Fruit fly (Drosophila melanogaster): Measurements from ENCODE around the gene CG1835.

CG1835 gene

DNA sequence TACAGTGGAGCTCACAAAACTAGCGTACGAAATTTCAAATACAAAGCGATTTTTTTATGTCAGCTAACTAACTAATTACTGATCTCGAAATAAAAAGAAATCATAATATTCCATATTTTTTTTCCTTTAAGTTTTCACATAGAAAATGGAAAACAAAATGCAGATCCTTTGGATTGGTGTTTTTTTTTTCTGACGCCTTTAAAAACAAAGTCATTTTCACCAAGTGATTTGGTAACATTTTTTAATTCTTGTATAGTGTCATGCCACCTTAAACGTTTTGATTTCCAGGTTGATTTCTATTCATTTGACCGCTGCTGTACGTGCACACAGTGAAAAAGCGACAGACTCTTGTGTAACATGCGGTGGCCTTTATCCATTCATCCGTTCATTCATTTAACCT lies 30.6 kb upstream of the CG1835 start (continued):
- TF ChIP-seq hbn (GFP tag; IDR thresholded peaks at IDR 0.05; ENCODE audit: partially characterized antibody) (no peak), Hr78 (GFP tag; optimal IDR thresholded peaks at IDR 0.05) (no peak), eve (GFP tag; optimal IDR thresholded peaks at IDR 0.05) (peak in 1 of 2 experiments; percentile 88), CG11247 (GFP tag; IDR thresholded peaks at IDR 0.05) (no peak), CG15011 (GFP tag; optimal IDR thresholded peaks at IDR 0.05) (peak; percentile 27), PHDP (tag; optimal IDR thresholded peaks at IDR 0.05) (peak; percentile 30), Ssrp (tag; optimal IDR thresholded peaks at IDR 0.05) (peak; percentile 58), fu2 (GFP tag; optimal IDR thresholded peaks at IDR 0.05) (no peak), CG31441 (GFP tag; IDR thresholded peaks at IDR 0.05) (peak; percentile 69; the same call in 1 of the 2 replicates), chn (GFP tag; optimal IDR thresholded peaks at IDR 0.05) (no peak), chm (GFP tag; IDR thresholded peaks at IDR 0.05) (no peak), kni (GFP tag; optimal IDR thresholded peaks at IDR 0.05) (no peak), tin (GFP tag; optimal IDR thresholded peaks at IDR 0.05) (peak; percentile 18), CG10366 (GFP tag; IDR thresholded peaks at IDR 0.05) (no peak), HLH4C (GFP tag; IDR thresholded peaks at IDR 0.05; ENCODE audit: partially characterized antibody) (no peak), Xbp1 (GFP tag; optimal IDR thresholded peaks at IDR 0.05) (peak; percentile 41), CG9817 (tag; optimal IDR thresholded peaks at IDR 0.05) (peak; percentile 22), crol (GFP tag; IDR thresholded peaks at IDR 0.05) (no peak), CG3726 (GFP tag; IDR thresholded peaks at IDR 0.05) (no peak), Taf1 (GFP tag; IDR thresholded peaks at IDR 0.05) (no peak), CG10147 (GFP tag; optimal IDR thresholded peaks at IDR 0.05) (no peak), cas (GFP tag; IDR thresholded peaks at IDR 0.05) (no peak), insv (GFP tag; optimal IDR thresholded peaks at IDR 0.05) (no peak), Dll (GFP tag; IDR thresholded peaks at IDR 0.05; ENCODE audit: partially characterized antibody) (no peak), esg (GFP tag; conservative IDR thresholded peaks at IDR 0.05) (no peak; the same call in 1 of the 2 replicates), CG14014 (GFP tag; IDR thresholded peaks at IDR 0.05) (no peak), Lim3 (GFP tag; IDR thresholded peaks at IDR 0.05) (no peak), sna (GFP tag; IDR thresholded peaks at IDR 0.05; ENCODE audit: partially characterized antibody) (no peak), lmd (GFP tag; IDR thresholded peaks at IDR 0.05) (peak; percentile 43), CG12299 (tag; optimal IDR thresholded peaks at IDR 0.05) (no peak), dimm (GFP tag; IDR thresholded peaks at IDR 0.05) (no peak), sens (GFP tag) (peak; percentile 84), CG3281 (GFP tag; optimal IDR thresholded peaks at IDR 0.05) (peak; percentile 61), CG33213 (GFP tag; optimal IDR thresholded peaks at IDR 0.05) (no peak), inv (GFP tag; IDR thresholded peaks at IDR 0.05; ENCODE audit: partially characterized antibody) (no peak), CrebB (tag; optimal IDR thresholded peaks at IDR 0.05) (no peak), CG11085 (GFP tag; IDR thresholded peaks at IDR 0.05) (no peak), fd3F (GFP tag; optimal IDR thresholded peaks at IDR 0.05) (no peak), eyg (GFP tag; optimal IDR thresholded peaks at IDR 0.05) (no peak), schlank (tag; optimal IDR thresholded peaks at IDR 0.05) (no peak), sim (GFP tag; IDR thresholded peaks at IDR 0.05) (no peak), CG2712 (tag; optimal IDR thresholded peaks at IDR 0.05) (no peak), Ets65A (GFP tag) (peak; percentile 86), CG2875 (GFP tag; optimal IDR thresholded peaks at IDR 0.05) (no peak), CG10565 (GFP tag; optimal IDR thresholded peaks at IDR 0.05) (no peak), crc (GFP tag; optimal IDR thresholded peaks at IDR 0.05) (no peak), CG3163 (GFP tag; optimal IDR thresholded peaks at IDR 0.05) (no peak), chif (GFP tag; optimal IDR thresholded peaks at IDR 0.05) (peak; percentile 51 to 57), CG14050 (GFP tag; IDR thresholded peaks at IDR 0.05) (peak; percentile 18; the same call in 1 of the 3 replicates), CG8388 (GFP tag; optimal IDR thresholded peaks at IDR 0.05) (peak; percentile 13), Meics (GFP tag; optimal IDR thresholded peaks at IDR 0.05) (peak; percentile 60), her (GFP tag; optimal IDR thresholded peaks at IDR 0.05) (no peak)
